Fruit fly (Drosophila melanogaster): Measurements from ENCODE around the gene CG9044.
A peak's percentile ranks its signal among the peaks of the same experiment; 100 is the strongest.

Gene CG9044

DNA sequence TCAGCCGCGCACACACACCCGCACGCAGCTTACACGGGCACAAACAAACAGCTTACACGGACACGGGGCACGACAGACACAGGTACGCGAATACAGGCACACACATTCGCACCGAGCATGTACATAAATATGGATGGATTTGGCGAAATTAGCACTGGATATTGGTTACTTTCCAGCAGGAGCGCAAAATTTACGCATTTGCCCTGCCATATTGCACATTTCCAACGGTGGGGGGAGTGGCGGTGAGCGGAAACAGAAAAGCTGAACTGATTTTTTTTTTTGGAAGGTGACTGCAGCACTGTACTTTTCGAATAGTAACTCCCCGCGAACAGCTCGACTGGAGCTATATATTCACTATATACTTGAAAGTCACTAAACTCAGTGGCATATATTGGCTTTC lies 49.1 kb downstream of the CG9044 start:
- TF ChIP-seq CG9139 (GFP tag; optimal IDR thresholded peaks at IDR 0.05) = no peak
- TF ChIP-seq net (GFP tag; optimal IDR thresholded peaks at IDR 0.05) = no peak
- peak; percentile 11; the same call in 1 of the 2 replicates for TF ChIP-seq CG15336 (GFP tag; IDR thresholded peaks at IDR 0.05)

DNA sequence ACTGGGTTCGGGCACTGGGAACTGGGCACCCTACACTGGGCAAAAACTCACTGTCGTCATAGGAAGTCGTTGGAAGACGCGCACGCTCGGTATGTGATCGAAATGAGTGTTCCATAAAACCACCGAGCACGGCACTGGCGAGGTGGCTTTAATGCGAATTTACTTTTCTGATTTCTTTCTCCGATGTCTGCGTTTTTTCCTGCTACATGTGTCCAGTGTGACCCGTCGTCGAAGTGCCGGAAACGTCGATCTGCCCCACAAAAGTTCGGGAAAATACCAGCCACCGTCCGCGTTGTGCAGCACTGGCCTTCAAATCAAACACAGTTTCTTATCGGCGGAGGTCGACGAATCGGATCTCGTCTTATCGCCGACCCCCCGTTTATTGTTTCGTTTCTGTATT lies 50.0 kb downstream of the CG9044 start, which contains the start of gene Kdm5:
Gene Kdm5, minus strand, starts transcription at position 255 of the 400 bp plus-strand sequence.
- TF ChIP-seq Sox14 (GFP tag; optimal IDR thresholded peaks at IDR 0.05) (peak; percentile 41), CG6854 (GFP tag; optimal IDR thresholded peaks at IDR 0.05) (peak; percentile 20), Eip78C (GFP tag) (peak; percentile 43), esn (GFP tag; optimal IDR thresholded peaks at IDR 0.05) (peak; percentile 23), CG32006 (GFP tag; optimal IDR thresholded peaks at IDR 0.05) (no peak), Sox15 (GFP tag; optimal IDR thresholded peaks at IDR 0.05) (no peak), vri (GFP tag; optimal IDR thresholded peaks at IDR 0.05) (peak; percentile 28), CG34406 (GFP tag; optimal IDR thresholded peaks at IDR 0.05) (no peak), CG8119 (GFP tag; IDR thresholded peaks at IDR 0.05) (0 out of 3 replicates have a peak, but pooled peaks have one; percentile 26), Eip93F (GFP tag; optimal IDR thresholded peaks at IDR 0.05) (no peak), eg (GFP tag; IDR thresholded peaks at IDR 0.05) (peak; percentile 41; the same call in 1 of the 3 replicates), CG6163 (GFP tag; IDR thresholded peaks at IDR 0.05) (0 out of 3 replicates have a peak, but pooled peaks have one; percentile 16), CG15336 (GFP tag; IDR thresholded peaks at IDR 0.05) (peak; percentile 45; the same call in 1 of the 2 replicates), svp (GFP tag) (peak; percentile 96), ss (GFP tag; optimal IDR thresholded peaks at IDR 0.05) (peak in 1 of 2 experiments; percentile 7), Met (GFP tag; optimal IDR thresholded peaks at IDR 0.05) (peak; percentile 17), Eip75B (GFP tag; optimal IDR thresholded peaks at IDR 0.05) (peak; percentile 17)

DNA sequence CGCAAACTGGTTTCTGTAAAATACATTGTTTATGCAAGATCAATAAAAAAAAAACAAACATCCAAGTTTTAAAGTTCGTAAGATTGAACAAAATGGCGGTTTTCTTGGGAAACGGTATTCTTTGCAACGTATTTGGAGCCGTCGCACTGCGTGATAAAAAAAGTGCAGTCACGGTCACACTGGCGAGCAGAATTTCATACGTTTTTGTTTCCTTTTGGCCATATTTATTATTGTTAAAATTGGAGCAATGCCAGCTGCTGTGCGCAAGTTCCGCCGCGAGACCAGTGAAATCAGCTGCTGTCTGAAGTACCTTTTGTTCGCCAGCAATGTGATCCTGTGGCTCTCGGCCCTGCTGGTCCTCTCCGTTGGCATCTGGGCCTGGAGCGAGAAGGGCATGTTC lies 50.8 kb downstream of the CG9044 start, which contains the start of gene Tsp26A:
Gene Tsp26A, plus strand, starts transcription at position 164 of the 400 bp plus-strand sequence.
- TF ChIP-seq CG31627 (GFP tag; optimal IDR thresholded peaks at IDR 0.05) (no peak), esn (GFP tag; optimal IDR thresholded peaks at IDR 0.05) (peak; percentile 9), Eip78C (GFP tag) (peak; percentile 41)
